Fruit fly (Drosophila melanogaster): Measurements from ENCODE around the gene Miro.

Miro gene

DNA sequence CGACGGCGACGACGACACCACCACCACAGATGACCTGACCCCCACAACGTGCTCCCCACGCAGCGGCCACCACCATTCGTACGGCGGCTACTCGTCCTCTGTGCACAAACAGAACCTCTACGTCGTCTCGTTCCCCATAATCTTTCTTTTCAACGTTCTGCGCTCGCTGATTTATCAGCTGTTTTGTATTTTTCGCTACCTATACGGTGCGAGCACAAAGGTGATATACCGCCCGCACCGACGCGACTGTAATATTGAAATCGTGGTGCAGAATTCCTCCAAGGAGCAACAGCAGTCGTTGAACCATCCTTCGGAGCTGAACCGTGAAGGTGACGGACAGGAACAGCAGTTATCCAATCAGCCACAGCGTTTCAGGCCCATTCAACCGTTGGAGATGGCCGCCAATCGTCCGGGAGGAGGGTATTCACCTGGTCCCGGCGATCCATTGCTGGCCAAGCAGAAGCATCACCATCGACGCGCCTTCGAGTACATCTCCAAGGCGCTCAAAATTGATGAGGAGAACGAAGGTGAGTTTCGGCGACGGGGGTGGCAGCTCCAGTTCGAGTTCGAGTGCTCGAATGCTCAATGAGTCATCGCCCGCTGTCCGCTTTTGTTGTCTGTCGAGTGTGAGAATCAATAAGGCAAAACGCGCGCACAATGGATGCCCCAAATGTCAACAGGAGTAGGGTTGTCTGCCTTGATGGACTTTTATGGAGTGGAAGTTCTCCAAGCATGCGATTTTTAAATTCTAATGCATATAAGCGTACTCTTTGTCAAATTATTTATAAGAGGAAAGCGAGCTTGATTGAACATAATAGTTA lies at the start of gene Miro:
Miro (minus strand) TSS at position 112 of the 821 bp plus-strand sequence.
- TF ChIP-seq Rx (GFP tag; IDR thresholded peaks at IDR 0.05) = 0 out of 2 replicates have a peak, but pooled peaks have one; percentile 12
- peak; percentile 92 for TF ChIP-seq CG12155 (GFP tag; optimal IDR thresholded peaks at IDR 0.05)
- TF ChIP-seq ara (GFP tag; IDR thresholded peaks at IDR 0.05) = 0 out of 2 replicates have a peak, but pooled peaks have one; percentile 13
- TF ChIP-seq eve (GFP tag; optimal IDR thresholded peaks at IDR 0.05) = no peak
- no peak for TF ChIP-seq ac (GFP tag; optimal IDR thresholded peaks at IDR 0.05)
- TF ChIP-seq gsb (GFP tag; IDR thresholded peaks at IDR 0.05) = no peak
- TF ChIP-seq lbe (GFP tag; optimal IDR thresholded peaks at IDR 0.05) = peak; percentile 23
- TF ChIP-seq kay (GFP tag; optimal IDR thresholded peaks at IDR 0.05) = peak; percentile 15
- peak; percentile 3 for TF ChIP-seq pzg (GFP tag; optimal IDR thresholded peaks at IDR 0.05)
- peak; percentile 70 for TF ChIP-seq CG15073 (GFP tag; optimal IDR thresholded peaks at IDR 0.05)
- TF ChIP-seq Med (GFP tag) = peak; percentile 26
- TF ChIP-seq onecut (GFP tag; IDR thresholded peaks at IDR 0.05) = peak; percentile 31; the same call in 1 of the 2 replicates
- TF ChIP-seq nom (GFP tag; optimal IDR thresholded peaks at IDR 0.05) = peak; percentile 63
- no peak for TF ChIP-seq shn (GFP tag; optimal IDR thresholded peaks at IDR 0.05)
- TF ChIP-seq CG10654 (GFP tag; optimal IDR thresholded peaks at IDR 0.05) = no peak
- TF ChIP-seq crp (GFP tag; optimal IDR thresholded peaks at IDR 0.05) = peak in 1 of 2 experiments; percentile 71
- peak; percentile 52; the same call in 1 of the 2 replicates for TF ChIP-seq MBD-R2 (GFP tag; IDR thresholded peaks at IDR 0.05)
- TF ChIP-seq Max (GFP tag; optimal IDR thresholded peaks at IDR 0.05) = no peak

dm6 chr3R:24084975-24085374 lies 46.3 kb upstream of the Miro start:
- TF ChIP-seq gro (GFP tag; optimal IDR thresholded peaks at IDR 0.05) (peak; percentile 56), GATAe (GFP tag; conservative IDR thresholded peaks at IDR 0.05) (peak; percentile 19; the same call in 1 of the 2 replicates), CG34376 (GFP tag; optimal IDR thresholded peaks at IDR 0.05) (peak; percentile 82), sug (tag; optimal IDR thresholded peaks at IDR 0.05) (peak; percentile 64), knrl (GFP tag; IDR thresholded peaks at IDR 0.05; ENCODE audit: partially characterized antibody) (no peak), CG18599 (GFP tag; optimal IDR thresholded peaks at IDR 0.05) (peak; percentile 16), sd (tag; optimal IDR thresholded peaks at IDR 0.05) (peak; percentile 94), lab (GFP tag; optimal IDR thresholded peaks at IDR 0.05) (peak; percentile 14), mirr (GFP tag; optimal IDR thresholded peaks at IDR 0.05) (peak; percentile 94), HmgZ (tag; optimal IDR thresholded peaks at IDR 0.05) (peak; percentile 26), HLHmδ (GFP tag; optimal IDR thresholded peaks at IDR 0.05) (no peak), cwo (GFP tag; optimal IDR thresholded peaks at IDR 0.05) (peak; percentile 17), mld (GFP tag; IDR thresholded peaks at IDR 0.05; ENCODE audit: partially characterized antibody) (no peak), CG8944 (GFP tag; optimal IDR thresholded peaks at IDR 0.05) (no peak), grn (GFP tag; optimal IDR thresholded peaks at IDR 0.05) (peak; percentile 7), exex (tag; optimal IDR thresholded peaks at IDR 0.05) (peak; percentile 99), CG8281 (tag; optimal IDR thresholded peaks at IDR 0.05) (peak; percentile 1)

DNA sequence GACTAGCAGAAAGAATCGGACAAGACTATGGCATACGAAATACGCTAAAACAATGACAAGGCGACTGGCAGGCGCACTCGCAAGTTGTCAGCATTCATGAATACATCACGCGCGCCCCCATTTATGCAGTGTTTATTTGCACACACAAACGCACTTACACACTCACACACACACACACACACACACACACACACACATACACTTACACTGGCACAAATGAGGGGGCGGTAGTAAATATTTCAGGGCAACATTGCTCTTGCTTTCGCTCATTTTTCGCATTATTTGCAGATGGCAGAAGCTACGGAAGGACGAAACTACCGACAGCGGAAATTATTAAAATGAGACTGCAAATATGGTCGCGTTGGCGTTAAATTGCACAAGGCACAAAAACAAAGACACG lies 41.0 kb upstream of the Miro start:
- TF ChIP-seq Deaf1 (tag; optimal IDR thresholded peaks at IDR 0.05) = no peak
- TF ChIP-seq dysf (GFP tag; IDR thresholded peaks at IDR 0.05) = no peak
- no peak for TF ChIP-seq Sox100B (GFP tag; optimal IDR thresholded peaks at IDR 0.05)
- TF ChIP-seq tna (GFP tag; IDR thresholded peaks at IDR 0.05; ENCODE audit: partially characterized antibody) = no peak
- TF ChIP-seq CG5953 (GFP tag; IDR thresholded peaks at IDR 0.05) = no peak
- peak in 1 of 2 experiments; percentile 17 for TF ChIP-seq Dfd (GFP tag; optimal IDR thresholded peaks at IDR 0.05)
- TF ChIP-seq CG7987 (GFP tag; optimal IDR thresholded peaks at IDR 0.05) = no peak
- no peak for TF ChIP-seq CG18476 (GFP tag; optimal IDR thresholded peaks at IDR 0.05)
- TF ChIP-seq sima (GFP tag; optimal IDR thresholded peaks at IDR 0.05) = no peak
- TF ChIP-seq tgo (GFP tag; IDR thresholded peaks at IDR 0.05) = no peak
- no peak for TF ChIP-seq Hr51 (GFP tag; optimal IDR thresholded peaks at IDR 0.05)
- no peak for TF ChIP-seq Bdp1 (GFP tag; optimal IDR thresholded peaks at IDR 0.05)
- no peak for TF ChIP-seq repo (GFP tag; optimal IDR thresholded peaks at IDR 0.05)
- TF ChIP-seq CG8478 (optimal IDR thresholded peaks at IDR 0.05) = no peak

Measured in whole organism, embryonic.